Fruit fly (Drosophila melanogaster): ENCODE measurements around the gene tzn.
A peak's percentile ranks its signal among the peaks of the same experiment; 100 is the strongest.

tzn gene

dm6 chr3L:20784812-20785671, 13.4 kb upstream of the tzn start (continued):
- TF ChIP-seq CG3726 (GFP tag; IDR thresholded peaks at IDR 0.05) (no peak), Fer1 (GFP tag; optimal IDR thresholded peaks at IDR 0.05) (peak; percentile 51), CG10147 (GFP tag; optimal IDR thresholded peaks at IDR 0.05) (peak; percentile 48), pho (GFP tag; optimal IDR thresholded peaks at IDR 0.05) (peak; percentile 44), CG11398 (GFP tag; optimal IDR thresholded peaks at IDR 0.05) (no peak), insv (GFP tag; optimal IDR thresholded peaks at IDR 0.05) (no peak), Fer2 (tag; optimal IDR thresholded peaks at IDR 0.05) (peak; percentile 32), GATAe (GFP tag; conservative IDR thresholded peaks at IDR 0.05) (no peak), CG15269 (tag; optimal IDR thresholded peaks at IDR 0.05) (peak; percentile 55), CG2199 (GFP tag; IDR thresholded peaks at IDR 0.05) (peak; percentile 81; the same call in 2 of the 3 replicates), knrl (GFP tag; IDR thresholded peaks at IDR 0.05; ENCODE audit: partially characterized antibody) (no peak; the same call in 2 of the 3 replicates), CG5245 (GFP tag; optimal IDR thresholded peaks at IDR 0.05) (no peak), D19A (tag; optimal IDR thresholded peaks at IDR 0.05) (peak; percentile 40), PHDP (tag; optimal IDR thresholded peaks at IDR 0.05) (peak; percentile 10), Dip2 (GFP tag; IDR thresholded peaks at IDR 0.05) (no peak), CG34422 (GFP tag; IDR thresholded peaks at IDR 0.05) (peak; percentile 45; the same call in 1 of the 3 replicates), Nf-YA (GFP tag; IDR thresholded peaks at IDR 0.05) (no peak), hb (GFP tag; IDR thresholded peaks at IDR 0.05; ENCODE audit: partially characterized antibody) (no peak), bab2 (GFP tag; optimal IDR thresholded peaks at IDR 0.05) (no peak), ems (GFP tag; optimal IDR thresholded peaks at IDR 0.05) (peak; percentile 19), CrebB (tag; optimal IDR thresholded peaks at IDR 0.05) (no peak), CG7271 (tag; optimal IDR thresholded peaks at IDR 0.05) (no peak), HLH4C (GFP tag; IDR thresholded peaks at IDR 0.05; ENCODE audit: partially characterized antibody) (no peak; the same call in 2 of the 3 replicates), jing (GFP tag; optimal IDR thresholded peaks at IDR 0.05) (no peak), slbo (GFP tag; IDR thresholded peaks at IDR 0.05) (0 out of 2 replicates have a peak, but pooled peaks have one; percentile 15), CG2712 (tag; optimal IDR thresholded peaks at IDR 0.05) (peak; percentile 56), cwo (GFP tag; optimal IDR thresholded peaks at IDR 0.05) (no peak), Lim3 (GFP tag; IDR thresholded peaks at IDR 0.05) (no peak), twi (tag; optimal IDR thresholded peaks at IDR 0.05) (no peak), CG14710 (tag; optimal IDR thresholded peaks at IDR 0.05) (peak; percentile 56), CG13296 (GFP tag; optimal IDR thresholded peaks at IDR 0.05) (peak; percentile 27), peb (GFP tag; IDR thresholded peaks at IDR 0.05) (no peak), CG11093 (GFP tag; IDR thresholded peaks at IDR 0.05) (no peak), CG8359 (GFP tag; optimal IDR thresholded peaks at IDR 0.05; ENCODE audit: borderline replicate concordance) (no peak), scrt (GFP tag; optimal IDR thresholded peaks at IDR 0.05) (peak; percentile 37), NfI (GFP tag; optimal IDR thresholded peaks at IDR 0.05) (peak; percentile 24), Ptx1 (GFP tag; IDR thresholded peaks at IDR 0.05) (no peak), CG17385 (GFP tag; optimal IDR thresholded peaks at IDR 0.05) (peak; percentile 19), CG1529 (GFP tag; optimal IDR thresholded peaks at IDR 0.05) (no peak), CG11247 (GFP tag; IDR thresholded peaks at IDR 0.05) (0 out of 2 replicates have a peak, but pooled peaks have one; percentile 15), dpn (GFP tag; optimal IDR thresholded peaks at IDR 0.05) (peak; percentile 30 to 46), cato (GFP tag; optimal IDR thresholded peaks at IDR 0.05; ENCODE audit: borderline replicate concordance) (no peak), CG6765 (GFP tag; optimal IDR thresholded peaks at IDR 0.05) (no peak), luna (GFP tag; optimal IDR thresholded peaks at IDR 0.05) (peak; percentile 4), Oaz (GFP tag; IDR thresholded peaks at IDR 0.05) (no peak), Oli (tag; optimal IDR thresholded peaks at IDR 0.05) (peak; percentile 59), CG10267 (tag; optimal IDR thresholded peaks at IDR 0.05) (peak; percentile 49), Dek (tag; optimal IDR thresholded peaks at IDR 0.05) (peak; percentile 67)
